Worm (Caenorhabditis elegans): Measurements from ENCODE around the gene che-10.

ce11 chrII:4638891-4639290 lies 750 bp upstream of the che-10 start:
- TF ChIP-seq him-1 (tag; optimal IDR thresholded peaks at IDR 0.05) = no peak
- no peak for TF ChIP-seq W03F9.2 (tag; optimal IDR thresholded peaks at IDR 0.05)
- TF ChIP-seq dao-5 (tag; optimal IDR thresholded peaks at IDR 0.05) = no peak
